Worm (Caenorhabditis elegans): Measurements from ENCODE around the gene cyn-1.

Gene cyn-1

DNA sequence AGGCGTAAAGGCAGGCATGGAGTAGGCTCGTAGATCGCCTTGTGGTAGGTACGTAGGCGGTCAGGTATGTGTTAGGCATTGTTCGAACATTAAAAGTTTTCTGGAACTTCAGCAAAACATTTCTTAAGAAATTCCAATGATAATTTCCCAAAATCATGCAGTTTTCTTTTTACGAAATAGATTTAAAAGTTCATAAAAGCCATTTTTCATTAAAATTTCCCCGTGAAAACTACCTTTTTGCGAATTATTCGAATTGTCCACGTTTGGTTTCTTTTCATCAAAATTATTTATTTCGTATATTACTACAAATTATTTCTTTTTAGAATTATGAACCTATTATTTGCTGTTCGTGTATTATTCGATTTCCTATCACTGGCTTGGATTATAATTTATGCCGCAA, 38.9 kb downstream of the cyn-1 start, which contains the start of gene C15H11.13:
Gene C15H11.13 (plus strand): TSS at position 301 of the 400 bp plus-strand sequence.
- TF ChIP-seq C04F5.9 (tag; optimal IDR thresholded peaks at IDR 0.05): no peak
- TF ChIP-seq efl-1 (optimal IDR thresholded peaks at IDR 0.05): no peak
- TF ChIP-seq efl-1 (GFP tag; optimal IDR thresholded peaks at IDR 0.05 in 1 of 2): no peak
- no peak for TF ChIP-seq unc-62 (GFP tag; optimal IDR thresholded peaks at IDR 0.05)
- TF ChIP-seq pqm-1 (tag; optimal IDR thresholded peaks at IDR 0.05): no peak
- no peak for TF ChIP-seq egl-27 (tag; optimal IDR thresholded peaks at IDR 0.05)
- no peak for TF ChIP-seq snu-23 (GFP tag; optimal IDR thresholded peaks at IDR 0.05)
- TF ChIP-seq ets-5 (GFP tag; IDR thresholded peaks at IDR 0.05): no peak
- TF ChIP-seq isw-1 (GFP tag; IDR thresholded peaks at IDR 0.05): no peak
- TF ChIP-seq ama-1 (optimal IDR thresholded peaks at IDR 0.05): no peak
- no peak for TF ChIP-seq efl-3 (GFP tag; optimal IDR thresholded peaks at IDR 0.05)
- TF ChIP-seq fkh-8 (tag; optimal IDR thresholded peaks at IDR 0.05): no peak
- TF ChIP-seq ztf-11 (tag; optimal IDR thresholded peaks at IDR 0.05): no peak
- TF ChIP-seq sptf-1 (tag; optimal IDR thresholded peaks at IDR 0.05): no peak
- TF ChIP-seq mep-1 (tag; optimal IDR thresholded peaks at IDR 0.05): no peak
- no peak for TF ChIP-seq zag-1 (tag; optimal IDR thresholded peaks at IDR 0.05)
- no peak for TF ChIP-seq nhr-237 (tag; optimal IDR thresholded peaks at IDR 0.05)
- TF ChIP-seq hpl-2 (GFP tag; optimal IDR thresholded peaks at IDR 0.05): no peak

DNA sequence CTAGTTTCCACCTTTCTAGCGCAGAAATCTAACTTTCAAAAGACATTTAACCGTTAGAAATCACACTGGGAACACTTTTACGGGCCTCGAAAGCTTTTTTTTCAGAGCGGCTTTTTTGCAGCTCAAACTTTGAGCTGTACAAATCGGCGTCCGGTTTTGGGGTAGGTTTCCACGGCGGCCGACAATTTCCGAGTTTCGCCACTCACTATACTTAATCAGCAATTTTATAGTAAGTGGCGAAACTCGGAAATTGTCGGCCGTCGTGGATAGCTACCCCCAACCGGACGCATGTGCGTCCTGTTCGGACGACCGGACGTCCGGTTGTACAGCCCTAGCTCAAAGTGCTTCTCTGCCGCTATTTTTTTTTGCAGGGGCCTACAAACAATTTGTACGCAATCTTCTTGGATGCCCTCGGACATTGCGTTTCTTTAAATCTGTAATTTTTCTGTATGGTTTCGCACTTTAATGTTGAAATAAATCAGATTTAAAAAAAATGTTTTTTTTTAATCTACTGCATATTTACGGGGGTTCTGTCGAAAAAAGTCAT, 40.3 kb downstream of the cyn-1 start:
- TF ChIP-seq unc-86 (tag; optimal IDR thresholded peaks at IDR 0.05) (no peak), lin-14 (GFP tag; optimal IDR thresholded peaks at IDR 0.05) (no peak), nhr-19 (GFP tag; conservative IDR thresholded peaks at IDR 0.05) (no peak), nhr-77 (tag; optimal IDR thresholded peaks at IDR 0.05) (no peak), pax-3 (tag; optimal IDR thresholded peaks at IDR 0.05) (no peak), lin-13 (GFP tag; optimal IDR thresholded peaks at IDR 0.05) (no peak), efl-1 (optimal IDR thresholded peaks at IDR 0.05) (no peak), efl-1 (GFP tag; optimal IDR thresholded peaks at IDR 0.05 in 1 of 2) (no peak)

DNA sequence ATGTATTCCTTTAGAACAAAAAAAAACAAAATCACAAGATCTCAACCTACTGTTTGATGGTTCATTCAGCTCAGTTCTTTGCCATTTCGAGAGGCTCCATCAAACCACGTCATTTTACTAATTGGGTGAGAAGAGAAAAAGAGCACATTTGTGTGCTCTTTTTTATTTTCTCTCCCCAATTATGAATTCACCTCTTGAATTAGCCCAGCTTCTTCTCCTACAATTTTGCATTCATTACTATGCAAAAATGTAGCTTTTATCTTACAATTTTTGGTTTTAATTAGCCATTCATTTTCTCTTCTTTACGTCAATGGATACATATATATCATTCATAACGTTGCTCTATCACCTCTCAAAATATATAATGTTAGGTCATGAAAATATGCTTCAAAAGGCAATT, 49.8 kb downstream of the cyn-1 start:
- TF ChIP-seq pax-3 (tag; optimal IDR thresholded peaks at IDR 0.05) (peak; percentile 5), lin-14 (GFP tag; optimal IDR thresholded peaks at IDR 0.05) (peak; percentile 48), snpc-4 (tag; optimal IDR thresholded peaks at IDR 0.05) (no peak), nhr-12 (tag; optimal IDR thresholded peaks at IDR 0.05) (no peak), jun-1 (tag; optimal IDR thresholded peaks at IDR 0.05) (no peak), sup-37 (GFP tag; optimal IDR thresholded peaks at IDR 0.05) (no peak), pag-3 (tag; optimal IDR thresholded peaks at IDR 0.05; ENCODE audit: borderline replicate concordance, insufficient read depth) (no peak), nhr-71 (tag; optimal IDR thresholded peaks at IDR 0.05) (peak; percentile 11), ceh-8 (GFP tag; optimal IDR thresholded peaks at IDR 0.05) (peak; percentile 90), dpl-1 (GFP tag; optimal IDR thresholded peaks at IDR 0.05) (no peak), nhr-76 (tag; optimal IDR thresholded peaks at IDR 0.05) (no peak), ceh-90 (tag; optimal IDR thresholded peaks at IDR 0.05) (no peak), unc-30 (tag; optimal IDR thresholded peaks at IDR 0.05) (no peak), skn-1 (tag; optimal IDR thresholded peaks at IDR 0.05) (no peak), tlp-1 (tag; optimal IDR thresholded peaks at IDR 0.05) (no peak), sox-4 (tag; optimal IDR thresholded peaks at IDR 0.05) (no peak), lin-39 (tag; optimal IDR thresholded peaks at IDR 0.05) (no peak), unc-62 (GFP tag; optimal IDR thresholded peaks at IDR 0.05) (no peak), lin-15B (tag; optimal IDR thresholded peaks at IDR 0.05) (no peak), aha-1 (tag; optimal IDR thresholded peaks at IDR 0.05) (no peak), nhr-85 (tag) (no peak), zip-4 (GFP tag; optimal IDR thresholded peaks at IDR 0.05) (no peak), nhr-19 (GFP tag; conservative IDR thresholded peaks at IDR 0.05) (no peak), egl-13 (tag; optimal IDR thresholded peaks at IDR 0.05) (no peak), xbp-1 (tag; optimal IDR thresholded peaks at IDR 0.05) (no peak), ets-5 (GFP tag; IDR thresholded peaks at IDR 0.05) (no peak)

Measured in whole organism, L1 larva.